Fruit fly (Drosophila melanogaster) whole organism, wandering third instar larva: ENCODE results near the gene CG5861.

Experiments used
- Abd-B ChIP-seq: fragments of >200 bp; optimal IDR thresholded peaks from 2 replicates; lab custom pipeline; 2017; ENCODE audit warnings: missing biosample characterization, missing genetic modification characterization
- CG32264 ChIP-seq: fragments of 200-800 bp; sonication (Bioruptor generic); optimal IDR thresholded peaks from 2 replicates; lab custom pipeline; 2016; ENCODE audit warnings: missing biosample characterization, missing genetic modification characterization
- CG9705 ChIP-seq: fragments of 200-800 bp; sonication (Bioruptor generic); optimal IDR thresholded peaks from 2 replicates; lab custom pipeline; 2018; ENCODE audit warnings: missing biosample characterization, mild to moderate bottlenecking, missing genetic modification characterization
- CrebA ChIP-seq: fragments of 200-800 bp; sonication (Bioruptor generic); optimal IDR thresholded peaks from 2 replicates; lab custom pipeline; 2016; ENCODE audit warnings: missing biosample characterization, mild to moderate bottlenecking, missing genetic modification characterization, borderline replicate concordance
- Dfd ChIP-seq: fragments of >200 bp; optimal IDR thresholded peaks from 2 replicates; lab custom pipeline; 2017; ENCODE audit warnings: missing biosample characterization, missing genetic modification characterization
- Dif ChIP-seq: fragments of 200-275, 200-300 bp; sonication (Bioruptor generic); optimal IDR thresholded peaks from 2 replicates; lab custom pipeline; 2018; ENCODE audit warnings: missing biosample characterization, missing genetic modification characterization; ENCODE audit not compliant: partially characterized antibody
- GATAd ChIP-seq: sonication (Bioruptor generic); optimal IDR thresholded peaks from 2 replicates; lab custom pipeline; 2016; ENCODE audit warnings: missing biosample characterization, missing genetic modification characterization
- HLH106 ChIP-seq: fragments of 200-800 bp; optimal IDR thresholded peaks from 3 replicates; lab custom pipeline; 2019; ENCODE audit warnings: missing biosample characterization, mild to moderate bottlenecking, missing genetic modification characterization, moderate library complexity
- Hnf4 ChIP-seq: fragments of 200-800 bp; sonication (Bioruptor generic); optimal IDR thresholded peaks from 2 replicates; lab custom pipeline; 2016; ENCODE audit warnings: missing biosample characterization, mild to moderate bottlenecking, missing genetic modification characterization
- Hr78 ChIP-seq: fragments of >200 bp; optimal IDR thresholded peaks from 2 replicates; lab custom pipeline; 2017; ENCODE audit warnings: missing biosample characterization, missing genetic modification characterization
- Hr83 ChIP-seq: fragments of 200-300 bp; sonication (Bioruptor generic); optimal IDR thresholded peaks from 2 replicates; lab custom pipeline; 2016; ENCODE audit warnings: missing biosample characterization, mild to moderate bottlenecking, missing genetic modification characterization, moderate library complexity; ENCODE audit not compliant: poor library complexity, severe bottlenecking
- Jra ChIP-seq: sonication (Bioruptor generic); optimal IDR thresholded peaks from 2 replicates; lab custom pipeline; 2016; ENCODE audit warnings: missing biosample characterization, missing genetic modification characterization
- Mio ChIP-seq: sonication (Bioruptor generic); optimal IDR thresholded peaks from 2 replicates; lab custom pipeline; 2016; ENCODE audit warnings: missing biosample characterization, missing genetic modification characterization
- Myc ChIP-seq: fragments of >200 bp; optimal IDR thresholded peaks from 2 replicates; lab custom pipeline; 2017
- N ChIP-seq: fragments of >200 bp; optimal IDR thresholded peaks from 2 replicates; lab custom pipeline; 2018; ENCODE audit warnings: missing biosample characterization, missing external identifiers, missing genetic modification characterization
- OdsH ChIP-seq: fragments of 200-800 bp; sonication (Bioruptor generic); optimal IDR thresholded peaks from 2 replicates; lab custom pipeline; 2016; ENCODE audit warnings: missing biosample characterization, mild to moderate bottlenecking, missing genetic modification characterization
- Rel ChIP-seq, 2 experiments: fragments of 200-800 bp; sonication (Bioruptor generic) in 1 of 2; optimal IDR thresholded peaks; 2 replicates in 1 of 2; 3 replicates in 1 of 2; lab custom pipeline; 2016 to 2019; ENCODE audit warnings: mild to moderate bottlenecking in 2 of 2, missing biosample characterization in 2 of 2, missing genetic modification characterization in 2 of 2, moderate library complexity in 1 of 2
- Sp1 ChIP-seq: fragments of 200-800 bp; sonication (Bioruptor generic); optimal IDR thresholded peaks from 3 replicates; lab custom pipeline; 2019; ENCODE audit warnings: missing biosample characterization, mild to moderate bottlenecking, missing genetic modification characterization, moderate library complexity
- Vsx2 ChIP-seq: fragments of 200-300, 225-300 bp; sonication (Bioruptor generic); optimal IDR thresholded peaks from 2 replicates; lab custom pipeline; 2018; ENCODE audit warnings: missing biosample characterization, missing genetic modification characterization; ENCODE audit not compliant: partially characterized antibody
- br ChIP-seq: fragments of 200-800 bp; sonication (Bioruptor generic); optimal IDR thresholded peaks from 2 replicates; lab custom pipeline; 2016; ENCODE audit warnings: missing biosample characterization, missing genetic modification characterization
- brk ChIP-seq: fragments of 200-800 bp; sonication (Bioruptor generic); optimal IDR thresholded peaks from 2 replicates; lab custom pipeline; 2016; ENCODE audit warnings: missing biosample characterization, mild to moderate bottlenecking, missing genetic modification characterization
- dl ChIP-seq, 2 experiments: fragments of 175-275, 200-275 bp in 1 of 2; fragments of 200-275 bp in 1 of 2; sonication (Bioruptor generic); optimal IDR thresholded peaks; lab custom pipeline; 2018; ENCODE audit warnings: mild to moderate bottlenecking in 2 of 2, missing biosample characterization in 2 of 2, missing genetic modification characterization in 2 of 2, moderate library complexity in 2 of 2; ENCODE audit not compliant: partially characterized antibody in 2 of 2, insufficient read depth in 1 of 2
- dmrt93B ChIP-seq: fragments of 200-800 bp; sonication (Bioruptor generic); optimal IDR thresholded peaks from 2 replicates; lab custom pipeline; 2018; ENCODE audit warnings: missing biosample characterization, mild to moderate bottlenecking, missing genetic modification characterization
- dsf ChIP-seq: sonication (Bioruptor generic); optimal IDR thresholded peaks from 2 replicates; lab custom pipeline; 2016; ENCODE audit warnings: missing biosample characterization, missing genetic modification characterization, borderline replicate concordance
- ey ChIP-seq: fragments of 200-800 bp; sonication (Bioruptor generic); optimal IDR thresholded peaks from 2 replicates; lab custom pipeline; 2016; ENCODE audit warnings: missing biosample characterization, missing genetic modification characterization
- foxo ChIP-seq, 2 experiments: fragments of 200-800 bp; sonication (Bioruptor generic); optimal IDR thresholded peaks; 2 replicates in 1 of 2; 3 replicates in 1 of 2; lab custom pipeline; 2016 to 2017; ENCODE audit warnings: missing biosample characterization in 2 of 2, missing genetic modification characterization in 2 of 2
- fru ChIP-seq: fragments of 200-800 bp; sonication (Bioruptor generic); optimal IDR thresholded peaks from 3 replicates; lab custom pipeline; 2016; ENCODE audit warnings: missing biosample characterization, mild to moderate bottlenecking, missing genetic modification characterization
- h ChIP-seq: fragments of 200-800 bp; sonication (Bioruptor generic); optimal IDR thresholded peaks from 3 replicates; lab custom pipeline; 2016; ENCODE audit warnings: missing biosample characterization, mild to moderate bottlenecking, missing genetic modification characterization
- jim ChIP-seq: fragments of 175-275, 200-325 bp; sonication (Bioruptor generic); optimal IDR thresholded peaks from 2 replicates; lab custom pipeline; 2016; ENCODE audit warnings: missing biosample characterization, mild to moderate bottlenecking, missing genetic modification characterization
- lola ChIP-seq: fragments of >200 bp; optimal IDR thresholded peaks from 2 replicates; lab custom pipeline; 2017; ENCODE audit warnings: missing biosample characterization, missing genetic modification characterization
- pan ChIP-seq: fragments of >200 bp; optimal IDR thresholded peaks from 2 replicates; lab custom pipeline; 2017
- psq ChIP-seq: fragments of 200-800 bp; sonication (Bioruptor generic); optimal IDR thresholded peaks from 3 replicates; lab custom pipeline; 2017; ENCODE audit warnings: missing biosample characterization, mild to moderate bottlenecking, missing genetic modification characterization, moderate library complexity
- rgr ChIP-seq: fragments of 200-800 bp; sonication (Bioruptor generic); optimal IDR thresholded peaks from 3 replicates; lab custom pipeline; 2016; ENCODE audit warnings: missing biosample characterization, mild to moderate bottlenecking, missing genetic modification characterization
- sage ChIP-seq: fragments of 200-800 bp; sonication (Bioruptor generic); optimal IDR thresholded peaks from 2 replicates; lab custom pipeline; 2016; ENCODE audit warnings: missing biosample characterization, mild to moderate bottlenecking, missing genetic modification characterization
- sv ChIP-seq: fragments of 200-800 bp; sonication (Bioruptor generic); optimal IDR thresholded peaks from 3 replicates; lab custom pipeline; 2016; ENCODE audit warnings: missing biosample characterization, missing genetic modification characterization
- tai ChIP-seq: sonication (Bioruptor generic); optimal IDR thresholded peaks from 2 replicates; lab custom pipeline; 2016; ENCODE audit warnings: missing biosample characterization, missing genetic modification characterization
- usp ChIP-seq: fragments of >200 bp; optimal IDR thresholded peaks from 2 replicates; lab custom pipeline; 2017; ENCODE audit warnings: missing biosample characterization, missing genetic modification characterization
- woc ChIP-seq: sonication (Bioruptor generic); optimal IDR thresholded peaks from 2 replicates; lab custom pipeline; 2016; ENCODE audit warnings: missing biosample characterization, mild to moderate bottlenecking, missing genetic modification characterization

The CG5861 gene

dm6 chr2L:16307026-16307703 lies at the start of gene CG5861, which contains the start of gene Syx5:
CG5861 (minus strand) TSS chr2L:16307298.
Syx5 (plus strand) TSS chr2L:16307346.
- TF ChIP-seq h (GFP tag; lab: Kevin White, UChicago): no peak
- TF ChIP-seq dmrt93B (GFP tag; lab: Kevin White, UChicago): no peak
- TF ChIP-seq Rel (GFP tag; optimal IDR thresholded peaks at IDR 0.05; lab: Kevin White, UChicago): no peak
- TF ChIP-seq Rel (tag; optimal IDR thresholded peaks at IDR 0.05; lab: Kevin White, UChicago): peak; percentile 42
- peak; percentile 70 for TF ChIP-seq HLH106 (tag; lab: Kevin White, UChicago)
- TF ChIP-seq Jra (GFP tag; lab: Kevin White, UChicago): peak; percentile 70
- peak; percentile 46 for TF ChIP-seq Sp1
- no peak for TF ChIP-seq br (GFP tag; lab: Kevin White, UChicago)
- no peak for TF ChIP-seq lola
- TF ChIP-seq woc (GFP tag; lab: Kevin White, UChicago): peak; percentile 45
- peak; percentile 59 for TF ChIP-seq Hnf4 (GFP tag; lab: Kevin White, UChicago)
- TF ChIP-seq fru (GFP tag; lab: Kevin White, UChicago): no peak
- TF ChIP-seq dsf (GFP tag; lab: Kevin White, UChicago): no peak
- TF ChIP-seq OdsH (GFP tag; lab: Kevin White, UChicago): peak; percentile 25
- TF ChIP-seq Vsx2 (GFP tag; lab: Kevin White, UChicago): no peak
- peak; percentile 63 for TF ChIP-seq sage
- no peak for TF ChIP-seq dl (GFP tag; optimal IDR thresholded peaks at IDR 0.05; lab: Kevin White, UChicago; ENCODE audit: insufficient read depth in 1 of 2, partially characterized antibody in 2 of 2)
- TF ChIP-seq pan (lab: Kevin White, UChicago): no peak
- TF ChIP-seq Abd-B (GFP tag; lab: Kevin White, UChicago): no peak
- TF ChIP-seq CG9705: peak; percentile 53
- TF ChIP-seq Dfd (GFP tag; lab: Kevin White, UChicago): no peak
- TF ChIP-seq Mio (GFP tag; lab: Kevin White, UChicago): no peak
- peak; percentile 6 for TF ChIP-seq CG32264 (GFP tag; lab: Kevin White, UChicago)
- TF ChIP-seq rgr (GFP tag; lab: Kevin White, UChicago): peak; percentile 61
- TF ChIP-seq Dif: peak; percentile 8
- TF ChIP-seq usp (GFP tag; lab: Kevin White, UChicago): no peak
- TF ChIP-seq Myc (lab: Kevin White, UChicago): peak; percentile 38
- no peak for TF ChIP-seq Hr78
- TF ChIP-seq tai (GFP tag; lab: Kevin White, UChicago): no peak
- peak in 1 of 2 experiments; percentile 65 for TF ChIP-seq foxo (GFP tag; optimal IDR thresholded peaks at IDR 0.05; lab: Kevin White, UChicago)
- TF ChIP-seq sv (GFP tag; lab: Kevin White, UChicago): no peak
- TF ChIP-seq jim (GFP tag; lab: Kevin White, UChicago): no peak
- no peak for TF ChIP-seq Hr83 (GFP tag; lab: Kevin White, UChicago)
- TF ChIP-seq ey: peak; percentile 30
- TF ChIP-seq brk: no peak
- TF ChIP-seq GATAd (GFP tag; lab: Kevin White, UChicago): no peak
- TF ChIP-seq psq (GFP tag; lab: Kevin White, UChicago): peak; percentile 66
- no peak for TF ChIP-seq CrebA
- no peak for TF ChIP-seq N (GFP tag; lab: Kevin White, UChicago)

DNA sequence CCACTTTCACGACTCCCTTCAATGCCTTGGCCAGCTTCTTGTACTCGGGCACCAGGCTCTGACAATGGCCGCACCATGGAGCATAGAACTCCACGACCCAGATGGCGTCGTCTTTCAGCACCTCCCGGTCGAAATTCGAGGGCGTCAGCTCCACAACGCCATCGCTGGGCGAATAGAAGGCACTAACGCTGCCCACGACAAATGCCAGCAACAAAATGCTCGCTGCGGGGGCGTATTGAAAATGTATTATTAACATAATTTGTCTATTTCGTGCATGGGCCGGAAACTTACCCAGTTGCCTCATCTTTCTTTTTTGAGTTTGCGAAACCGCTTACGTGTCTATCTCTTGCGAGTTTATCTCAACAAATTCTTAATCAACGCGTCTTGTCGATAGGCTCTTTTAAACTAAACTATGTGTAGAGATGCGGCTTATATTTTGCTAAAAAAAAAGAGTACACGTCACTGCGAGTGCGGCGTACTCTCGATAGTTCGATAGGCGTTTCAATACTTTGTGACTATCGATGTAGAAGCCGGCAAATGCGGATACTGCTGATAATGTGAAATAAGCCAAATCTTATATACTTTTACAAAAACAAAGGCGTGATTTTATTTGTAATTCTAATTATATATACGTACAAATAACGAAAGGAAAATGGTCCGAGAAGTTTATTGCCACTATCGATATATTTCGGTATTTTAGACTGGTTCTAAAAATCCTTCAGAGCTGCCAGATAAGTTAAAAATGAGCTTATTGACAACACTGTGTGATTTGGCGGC lies 49.3 kb upstream of the CG5861 start, which contains the start of gene CaBP1:
Gene CaBP1, minus strand, starts transcription at position 487 of the 777 bp plus-strand sequence.
- peak; percentile 20 for TF ChIP-seq Jra (GFP tag; lab: Kevin White, UChicago)
- no peak for TF ChIP-seq CG32264 (GFP tag; lab: Kevin White, UChicago)
- no peak for TF ChIP-seq Rel (GFP tag; optimal IDR thresholded peaks at IDR 0.05; lab: Kevin White, UChicago)
- TF ChIP-seq Rel (tag; optimal IDR thresholded peaks at IDR 0.05; lab: Kevin White, UChicago): peak; percentile 4
- no peak for TF ChIP-seq foxo (GFP tag; optimal IDR thresholded peaks at IDR 0.05; lab: Kevin White, UChicago)
- no peak for TF ChIP-seq br (GFP tag; lab: Kevin White, UChicago)
- no peak for TF ChIP-seq woc (GFP tag; lab: Kevin White, UChicago)
- TF ChIP-seq GATAd (GFP tag; lab: Kevin White, UChicago): no peak
- peak; percentile 50 for TF ChIP-seq brk
- no peak for TF ChIP-seq Hr78
- TF ChIP-seq dmrt93B (GFP tag; lab: Kevin White, UChicago): no peak
- no peak for TF ChIP-seq OdsH (GFP tag; lab: Kevin White, UChicago)
- TF ChIP-seq Mio (GFP tag; lab: Kevin White, UChicago): no peak
- no peak for TF ChIP-seq Dfd (GFP tag; lab: Kevin White, UChicago)
- no peak for TF ChIP-seq dsf (GFP tag; lab: Kevin White, UChicago)
- peak; percentile 61 for TF ChIP-seq Myc (lab: Kevin White, UChicago)
- peak; percentile 18 for TF ChIP-seq h (GFP tag; lab: Kevin White, UChicago)
- no peak for TF ChIP-seq sv (GFP tag; lab: Kevin White, UChicago)
- no peak for TF ChIP-seq Dif
- no peak for TF ChIP-seq lola
- no peak for TF ChIP-seq rgr (GFP tag; lab: Kevin White, UChicago)
- TF ChIP-seq Hnf4 (GFP tag; lab: Kevin White, UChicago): peak; percentile 20
- no peak for TF ChIP-seq usp (GFP tag; lab: Kevin White, UChicago)
- no peak for TF ChIP-seq Sp1
- no peak for TF ChIP-seq psq (GFP tag; lab: Kevin White, UChicago)
- no peak for TF ChIP-seq Abd-B (GFP tag; lab: Kevin White, UChicago)
- peak; percentile 79 for TF ChIP-seq CrebA
- TF ChIP-seq CG9705: no peak
- TF ChIP-seq, all 38 proteins: peak for 7
